Worm (Caenorhabditis elegans) whole organism, young adult: ENCODE results near the gene ZK6.8.

Source experiments
- F10E7.11 ChIP-seq: sonication (generic microtip); optimal IDR thresholded peaks from 2 replicates; lab custom pipeline; 2017; ENCODE audit warnings: mild to moderate bottlenecking, missing genetic modification characterization, moderate library complexity, missing compliant biosample characterization
- T26A5.8 ChIP-seq: sonication (generic microtip); optimal IDR thresholded peaks from 2 replicates; lab custom pipeline; 2016; ENCODE audit warnings: missing genetic modification characterization, missing compliant biosample characterization
- ZK185.1 ChIP-seq: sonication (generic microtip); optimal IDR thresholded peaks from 2 replicates; lab custom pipeline; 2016; ENCODE audit warnings: mild to moderate bottlenecking, missing genetic modification characterization, missing compliant biosample characterization; ENCODE audit not compliant: poor library complexity, severe bottlenecking
- ekl-4 ChIP-seq: fragments of 200-800 bp; sonication (Bioruptor generic); IDR thresholded peaks from 2 replicates; pipeline ENCODE4 v1.3.6; 2022; ENCODE audit warnings: missing genetic modification reagents, missing genetic modification characterization, missing compliant biosample characterization
- fkh-3 ChIP-seq: sonication (generic microtip); optimal IDR thresholded peaks from 2 replicates; lab custom pipeline; 2016; ENCODE audit warnings: mild to moderate bottlenecking, missing genetic modification characterization, missing compliant biosample characterization
- let-607 ChIP-seq, 2 experiments: fragments of 200-800 bp in 1 of 2; sonication (Bioruptor generic) in 1 of 2; sonication (generic microtip) in 1 of 2; optimal IDR thresholded peaks; 2 replicates each; lab custom pipeline; 2016 to 2018; ENCODE audit warnings: mild to moderate bottlenecking in 2 of 2, missing compliant biosample characterization in 2 of 2, missing genetic modification characterization in 2 of 2, moderate library complexity in 2 of 2, missing genotype in 1 of 2
- nfya-1 ChIP-seq: sonication (generic microtip); optimal IDR thresholded peaks from 2 replicates; lab custom pipeline; 2017; ENCODE audit warnings: antibody characterized with exemption, missing compliant biosample characterization, missing genetic modification characterization, borderline replicate concordance; ENCODE audit not compliant: insufficient read depth
- nfyb-1 ChIP-seq: fragments of 200-800 bp; sonication (Bioruptor generic); IDR thresholded peaks from 2 replicates; pipeline ENCODE4 v1.3.6; 2022; ENCODE audit warnings: missing genetic modification reagents, missing genetic modification characterization, missing compliant biosample characterization
- sdz-38 ChIP-seq: sonication (generic microtip); optimal IDR thresholded peaks from 2 replicates; lab custom pipeline; 2016; ENCODE audit warnings: missing genotype, missing genetic modification characterization, missing compliant biosample characterization
- unc-130 ChIP-seq: sonication (generic microtip); optimal IDR thresholded peaks from 2 replicates; lab custom pipeline; 2016; ENCODE audit warnings: missing genetic modification reagents, missing genetic modification characterization, missing compliant biosample characterization
- xnd-1 ChIP-seq: sonication (generic microtip); optimal IDR thresholded peaks from 2 replicates; lab custom pipeline; 2016; ENCODE audit warnings: missing genotype, missing genetic modification reagents, missing genetic modification characterization, missing compliant biosample characterization
- ztf-25 ChIP-seq: fragments of 200-800 bp; sonication (Bioruptor generic); IDR thresholded peaks from 2 replicates; pipeline ENCODE4 v1.3.6; 2022; ENCODE audit warnings: missing genetic modification reagents, missing genetic modification characterization, missing compliant biosample characterization

ce11 chrV:417656-418353 is 36.1 kb downstream of the ZK6.8 start, which contains the start of gene irg-8:
- TF ChIP-seq ekl-4: no peak
- TF ChIP-seq unc-130: no peak
- no peak for TF ChIP-seq F10E7.11 (tag; lab: Kevin White, UChicago)
- no peak for TF ChIP-seq nfyb-1 (GFP tag; lab: Robert Waterston, UW)
- no peak for TF ChIP-seq nfya-1 (tag; lab: Kevin White, UChicago)
- TF ChIP-seq ztf-25 (GFP tag; lab: Robert Waterston, UW): no peak
- TF ChIP-seq let-607 (tag; optimal IDR thresholded peaks at IDR 0.05; lab: Kevin White, UChicago): peak in 1 of 2 experiments; percentile 45
- no peak for TF ChIP-seq ZK185.1 (tag; lab: Kevin White, UChicago)
- TF ChIP-seq fkh-3 (tag; lab: Kevin White, UChicago): no peak
- TF ChIP-seq sdz-38 (tag; lab: Kevin White, UChicago): no peak
- no peak for TF ChIP-seq xnd-1 (tag; lab: Kevin White, UChicago)
- no peak for TF ChIP-seq T26A5.8
